Worm (Caenorhabditis elegans) whole organism, L3 larva: Measurements from ENCODE around the gene str-84.

Experiments
- R02D3.7 ChIP-seq: fragments of 150-350 bp; optimal IDR thresholded peaks from 2 replicates; lab custom pipeline; 2014; ENCODE audit warnings: missing biosample characterization, missing genetic modification characterization
- ZK546.5 ChIP-seq: sonication (generic microtip); optimal IDR thresholded peaks from 2 replicates; lab custom pipeline; 2017; ENCODE audit warnings: missing biosample characterization, missing genetic modification characterization
- aly-2 ChIP-seq: fragments of 150-350 bp; optimal IDR thresholded peaks from 2 replicates; lab custom pipeline; 2014; ENCODE audit warnings: missing biosample characterization, missing genetic modification characterization
- ama-1 ChIP-seq: fragments of 150-350 bp; optimal IDR thresholded peaks from 2 replicates; lab custom pipeline; 2018
- ceh-16 ChIP-seq: sonication (generic microtip); optimal IDR thresholded peaks from 2 replicates; lab custom pipeline; 2017; ENCODE audit warnings: missing biosample characterization, missing genetic modification characterization
- ceh-28 ChIP-seq: fragments of 150-350 bp; optimal IDR thresholded peaks from 2 replicates; lab custom pipeline; 2014; ENCODE audit warnings: missing biosample characterization, missing genetic modification reagents, missing genetic modification characterization
- ceh-82 ChIP-seq: fragments of 150-350 bp; optimal IDR thresholded peaks from 2 replicates; lab custom pipeline; 2014; ENCODE audit warnings: missing biosample characterization, missing genetic modification characterization
- egl-27 ChIP-seq: sonication (generic microtip); optimal IDR thresholded peaks from 4 replicates; lab custom pipeline; 2017; ENCODE audit warnings: missing biosample characterization, missing genetic modification reagents, missing genetic modification characterization
- egl-5 ChIP-seq: fragments of 150-350 bp; optimal IDR thresholded peaks from 2 replicates; lab custom pipeline; 2017; ENCODE audit warnings: missing biosample characterization, missing genetic modification reagents, missing genetic modification characterization, inconsistent platforms
- elt-1 ChIP-seq: fragments of 150-350 bp; optimal IDR thresholded peaks from 2 replicates; lab custom pipeline; 2014; ENCODE audit warnings: missing biosample characterization, missing genetic modification characterization
- elt-2 ChIP-seq: sonication (generic microtip); optimal IDR thresholded peaks from 2 replicates; lab custom pipeline; 2016; ENCODE audit warnings: missing genetic modification reagents, mild to moderate bottlenecking, missing genetic modification characterization, missing compliant biosample characterization
- elt-3 ChIP-seq, 3 experiments: fragments of 150-350 bp in 1 of 3; sonication (generic microtip) in 2 of 3; optimal IDR thresholded peaks; 2 replicates in 2 of 3; 4 replicates in 1 of 3; lab custom pipeline; 2014 to 2017; ENCODE audit warnings: missing biosample characterization in 3 of 3, missing genetic modification characterization in 3 of 3
- fkh-10 ChIP-seq: sonication (generic microtip); optimal IDR thresholded peaks from 2 replicates; lab custom pipeline; 2017; ENCODE audit warnings: missing biosample characterization, missing genetic modification reagents, missing genetic modification characterization
- fkh-2 ChIP-seq: fragments of 150-350 bp; optimal IDR thresholded peaks from 2 replicates; lab custom pipeline; 2014; ENCODE audit warnings: missing biosample characterization, missing genetic modification reagents, missing genetic modification characterization
- fos-1 ChIP-seq: fragments of 150-350 bp; optimal IDR thresholded peaks from 2 replicates; lab custom pipeline; 2014; ENCODE audit warnings: missing biosample characterization, missing genetic modification characterization
- hmg-11 ChIP-seq: sonication (generic microtip); optimal IDR thresholded peaks from 2 replicates; lab custom pipeline; 2016; ENCODE audit warnings: missing genetic modification characterization, missing compliant biosample characterization
- lin-15B ChIP-seq: fragments of 150-350 bp; optimal IDR thresholded peaks from 2 replicates; lab custom pipeline; 2014; ENCODE audit warnings: missing biosample characterization, missing genetic modification characterization
- lin-39 ChIP-seq: fragments of 150-350 bp; optimal IDR thresholded peaks from 2 replicates; lab custom pipeline; 2018; ENCODE audit warnings: missing biosample characterization, missing genetic modification reagents, missing genetic modification characterization
- lsy-12 ChIP-seq: sonication (generic microtip); optimal IDR thresholded peaks from 2 replicates; lab custom pipeline; 2016; ENCODE audit warnings: mild to moderate bottlenecking, missing genetic modification characterization, missing compliant biosample characterization
- mml-1 ChIP-seq: fragments of 150-350 bp; sonication (generic microtip); optimal IDR thresholded peaks from 3 replicates; lab custom pipeline; 2014; ENCODE audit warnings: missing biosample characterization, missing genetic modification characterization
- nfya-1 ChIP-seq: sonication (generic microtip); optimal IDR thresholded peaks from 2 replicates; lab custom pipeline; 2017; ENCODE audit warnings: missing genetic modification characterization, mild to moderate bottlenecking, missing compliant biosample characterization, antibody characterized with exemption, moderate library complexity; ENCODE audit not compliant: insufficient read depth
- nhr-11 ChIP-seq: fragments of 150-350 bp; optimal IDR thresholded peaks from 2 replicates; lab custom pipeline; 2014; ENCODE audit warnings: missing biosample characterization, missing genetic modification characterization
- nhr-12 ChIP-seq: fragments of 150-350 bp; optimal IDR thresholded peaks from 2 replicates; lab custom pipeline; 2014; ENCODE audit warnings: missing biosample characterization, missing genetic modification characterization
- nhr-23 ChIP-seq: fragments of 150-350 bp; optimal IDR thresholded peaks from 2 replicates; lab custom pipeline; 2014; ENCODE audit warnings: missing biosample characterization, missing genetic modification reagents, missing genetic modification characterization
- nhr-237 ChIP-seq: fragments of 150-350 bp; optimal IDR thresholded peaks from 2 replicates; lab custom pipeline; 2014; ENCODE audit warnings: missing biosample characterization, missing genetic modification characterization
- nhr-25 ChIP-seq: sonication (generic microtip); optimal IDR thresholded peaks from 2 replicates; lab custom pipeline; 2017; ENCODE audit warnings: missing biosample characterization, missing genetic modification characterization
- nhr-28 ChIP-seq: fragments of 150-350 bp; optimal IDR thresholded peaks from 2 replicates; lab custom pipeline; 2014; ENCODE audit warnings: missing biosample characterization, missing genetic modification characterization
- nhr-43 ChIP-seq: sonication (generic microtip); optimal IDR thresholded peaks from 2 replicates; lab custom pipeline; 2016; ENCODE audit warnings: mild to moderate bottlenecking, missing genetic modification characterization, missing compliant biosample characterization; ENCODE audit not compliant: poor library complexity, severe bottlenecking
- nhr-67 ChIP-seq: fragments of 150-350 bp; optimal IDR thresholded peaks from 2 replicates; lab custom pipeline; 2014; ENCODE audit warnings: missing biosample characterization, missing genetic modification characterization
- nhr-76 ChIP-seq: fragments of 150-350 bp; sonication (generic microtip); optimal IDR thresholded peaks from 5 replicates; lab custom pipeline; 2014; ENCODE audit warnings: missing biosample characterization, missing genetic modification characterization
- nhr-77 ChIP-seq: fragments of 150-350 bp; optimal IDR thresholded peaks from 2 replicates; lab custom pipeline; 2014; ENCODE audit warnings: missing biosample characterization, missing genetic modification characterization
- pha-4 ChIP-seq: fragments of 150-350 bp; optimal IDR thresholded peaks from 2 replicates; lab custom pipeline; 2014; ENCODE audit warnings: missing biosample characterization, missing genetic modification reagents, missing genetic modification characterization
- sea-2 ChIP-seq: fragments of 150-350 bp; sonication (generic microtip); optimal IDR thresholded peaks from 4 replicates; lab custom pipeline; 2014; ENCODE audit warnings: missing biosample characterization, missing genetic modification reagents, missing genetic modification characterization
- snpc-4 ChIP-seq: fragments of 150-350 bp; optimal IDR thresholded peaks from 2 replicates; lab custom pipeline; 2014; ENCODE audit warnings: missing biosample characterization, missing genetic modification characterization
- unc-39 ChIP-seq: sonication (generic microtip); optimal IDR thresholded peaks from 4 replicates; lab custom pipeline; 2017; ENCODE audit warnings: missing biosample characterization, missing genetic modification characterization
- unc-62 ChIP-seq: fragments of 150-350 bp; sonication (generic microtip); optimal IDR thresholded peaks from 4 replicates; lab custom pipeline; 2014; ENCODE audit warnings: missing biosample characterization, missing genetic modification reagents, missing genetic modification characterization
- zag-1 ChIP-seq: fragments of 150-350 bp; optimal IDR thresholded peaks from 2 replicates; lab custom pipeline; 2014; ENCODE audit warnings: missing biosample characterization, missing genetic modification characterization
- ztf-11 ChIP-seq: fragments of 150-350 bp; optimal IDR thresholded peaks from 2 replicates; lab custom pipeline; 2014; ENCODE audit warnings: missing biosample characterization, missing genetic modification characterization
- ztf-4 ChIP-seq: fragments of 150-350 bp; optimal IDR thresholded peaks from 2 replicates; lab custom pipeline; 2014; ENCODE audit warnings: missing biosample characterization, missing genetic modification characterization

str-84 gene

DNA sequence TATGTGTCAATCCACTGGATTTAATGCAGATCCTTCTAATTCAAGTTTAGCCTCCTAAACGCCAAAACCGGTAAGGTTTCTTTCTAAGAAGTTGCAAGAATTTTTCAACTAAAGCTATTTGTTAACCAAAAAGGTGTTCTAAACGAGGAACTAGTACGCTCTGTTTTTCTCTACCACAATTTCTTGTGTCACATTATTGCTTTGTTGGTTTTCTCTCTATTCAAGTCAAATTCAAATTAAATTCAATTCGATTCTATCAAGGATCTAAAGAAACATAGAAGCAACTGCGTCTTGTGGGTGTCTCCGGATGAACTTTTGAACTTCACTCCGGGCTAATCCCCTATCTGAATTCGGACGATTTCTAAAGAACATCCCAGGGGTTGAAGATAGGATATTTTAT, 35.7 kb upstream of the str-84 start, which contains the start of gene oac-40:
Gene oac-40 (plus strand): TSS at position 301 of the 400 bp plus-strand sequence.
- TF ChIP-seq lin-39 (tag; lab: Kevin White, UChicago) (no peak), nhr-67 (no peak), pha-4 (tag; lab: Kevin White, UChicago) (no peak), zag-1 (tag; lab: Kevin White, UChicago) (no peak), sea-2 (GFP tag; lab: Kevin White, UChicago) (no peak), lin-15B (tag; lab: Kevin White, UChicago) (no peak), elt-2 (tag; lab: Kevin White, UChicago) (no peak)

DNA sequence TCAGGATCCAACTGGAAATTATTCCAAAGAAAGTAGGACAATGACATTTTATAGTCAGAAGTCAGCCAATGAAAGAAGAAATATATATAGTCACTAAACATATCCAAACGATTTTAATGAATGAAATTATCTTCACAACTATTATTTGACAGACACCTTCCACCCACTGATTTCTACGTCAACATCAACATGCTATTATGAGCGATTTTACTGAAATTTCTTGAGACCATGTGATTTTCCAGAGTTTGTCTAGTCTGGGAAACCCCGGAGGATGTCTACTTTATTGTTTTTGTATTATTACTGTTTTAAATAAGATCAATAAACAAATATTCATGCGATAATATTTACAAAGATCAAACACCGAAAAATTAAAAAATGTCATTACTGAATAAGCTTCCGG, 34.8 kb upstream of the str-84 start, which contains the start of gene srt-18:
Gene srt-18 (minus strand): TSS at position 101 of the 400 bp plus-strand sequence.
- TF ChIP-seq hmg-11, result no peak
- TF ChIP-seq fos-1 (tag; lab: Kevin White, UChicago), result no peak
- TF ChIP-seq ceh-28 (tag; lab: Kevin White, UChicago), result no peak
- TF ChIP-seq egl-27, result no peak
- TF ChIP-seq nhr-11 (tag; lab: Kevin White, UChicago), result no peak
- TF ChIP-seq nhr-43 (tag; lab: Kevin White, UChicago), result no peak
- no peak for TF ChIP-seq egl-5 (tag; lab: Kevin White, UChicago)
- no peak for TF ChIP-seq zag-1 (tag; lab: Kevin White, UChicago)
- no peak for TF ChIP-seq unc-62 (GFP tag; lab: Kevin White, UChicago)
- no peak for TF ChIP-seq mml-1 (tag; lab: Kevin White, UChicago)
- TF ChIP-seq nhr-237 (tag; lab: Kevin White, UChicago), result no peak
- TF ChIP-seq snpc-4 (tag; lab: Kevin White, UChicago), result no peak
- TF ChIP-seq fkh-2 (tag; lab: Kevin White, UChicago), result no peak
- no peak for TF ChIP-seq nhr-28 (tag; lab: Kevin White, UChicago)
- TF ChIP-seq ceh-82 (tag; lab: Kevin White, UChicago), result no peak
- no peak for TF ChIP-seq lsy-12 (tag; lab: Kevin White, UChicago)
- no peak for TF ChIP-seq R02D3.7 (tag; lab: Kevin White, UChicago)

ce11 chrV:9013765-9014164, 33.0 kb upstream of the str-84 start, which contains the start of gene srh-201:
Gene srh-201 (minus strand): TSS chrV:9013865.
- TF ChIP-seq fkh-10 (no peak), nhr-23 (tag; lab: Kevin White, UChicago) (no peak), ztf-4 (no peak), ceh-82 (tag; lab: Kevin White, UChicago) (no peak), nhr-25 (tag; lab: Kevin White, UChicago) (no peak), nhr-237 (tag; lab: Kevin White, UChicago) (no peak), egl-27 (no peak), ztf-11 (tag; lab: Kevin White, UChicago) (no peak), elt-1 (no peak), aly-2 (tag; lab: Kevin White, UChicago) (no peak), ceh-16 (tag; lab: Kevin White, UChicago) (no peak), lin-15B (tag; lab: Kevin White, UChicago) (no peak), hmg-11 (no peak), unc-39 (tag; lab: Kevin White, UChicago) (no peak)
- TF ChIP-seq, all 47 proteins: peak for 0

DNA sequence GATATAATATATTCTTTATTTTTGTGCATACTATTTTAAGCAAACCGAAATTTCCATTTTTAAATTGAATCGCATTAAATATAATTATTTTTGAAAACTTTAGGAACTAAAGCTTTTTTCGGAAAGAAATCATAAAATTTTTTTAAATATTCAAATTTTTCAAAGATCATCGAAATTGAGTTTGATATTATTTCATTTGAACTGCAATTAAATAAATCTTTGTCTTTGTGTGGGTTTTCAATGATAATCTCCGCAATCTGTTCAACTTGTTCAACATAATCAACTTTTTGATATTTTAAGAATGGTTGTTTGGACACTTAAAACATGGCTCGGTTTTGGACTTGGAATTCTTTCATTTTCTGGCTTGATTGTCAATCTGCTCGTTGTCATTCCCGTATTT, 28.4 kb upstream of the str-84 start, which contains the start of gene srx-2:
Gene srx-2 (plus strand): TSS at position 301 of the 400 bp plus-strand sequence.
- TF ChIP-seq nhr-12 (tag; lab: Kevin White, UChicago) (no peak), aly-2 (tag; lab: Kevin White, UChicago) (no peak), ama-1 (lab: Kevin White, UChicago) (no peak), ceh-16 (tag; lab: Kevin White, UChicago) (no peak), nhr-76 (tag; lab: Kevin White, UChicago) (no peak), egl-27 (no peak), nhr-77 (tag; lab: Kevin White, UChicago) (no peak), lsy-12 (tag; lab: Kevin White, UChicago) (no peak), fos-1 (tag; lab: Kevin White, UChicago) (no peak), ZK546.5 (tag; lab: Kevin White, UChicago) (no peak), mml-1 (tag; lab: Kevin White, UChicago) (no peak), elt-3 (tag; optimal IDR thresholded peaks at IDR 0.05; lab: Kevin White, UChicago) (no peak), nfya-1 (tag; lab: Kevin White, UChicago) (no peak)
